Worm (Caenorhabditis elegans) whole organism, late embryonic: ENCODE results near the gene mre-11.

Source experiments
- elt-2 ChIP-seq: sonication (generic microtip); optimal IDR thresholded peaks from 2 replicates; lab custom pipeline; 2016; ENCODE audit warnings: missing genetic modification reagents, missing genetic modification characterization, missing compliant biosample characterization
- ref-2 ChIP-seq: sonication (generic microtip); optimal IDR thresholded peaks from 2 replicates; lab custom pipeline; 2016; ENCODE audit warnings: missing genetic modification characterization, missing compliant biosample characterization
- sox-4 ChIP-seq: sonication (generic microtip); optimal IDR thresholded peaks from 2 replicates; lab custom pipeline; 2017; ENCODE audit warnings: mild to moderate bottlenecking, missing genetic modification characterization, inconsistent platforms, missing compliant biosample characterization

DNA sequence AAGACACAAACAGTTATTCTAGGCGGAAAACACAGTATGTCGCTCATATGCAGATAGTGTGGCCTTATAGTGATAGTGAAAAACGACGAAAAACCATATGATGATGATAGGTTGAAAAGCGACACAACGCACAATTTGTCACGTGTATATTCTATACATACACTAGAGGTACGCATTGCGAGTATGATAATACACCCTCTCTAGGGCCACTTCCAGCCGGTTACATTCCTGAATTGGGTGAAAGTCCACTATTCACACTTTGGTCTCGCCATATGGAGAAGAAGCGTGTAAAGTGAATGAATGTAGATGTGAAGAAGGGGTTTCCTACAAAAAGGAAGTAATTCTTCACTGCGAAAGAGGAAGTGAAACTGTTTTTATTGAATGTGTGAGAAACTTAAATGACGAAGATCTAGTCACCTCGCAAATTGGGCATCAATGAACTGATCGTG, 7.2 kb downstream of the mre-11 start:
- TF ChIP-seq sox-4 (tag; lab: Kevin White, UChicago) (no peak), elt-2 (tag; lab: Kevin White, UChicago) (peak; percentile 45), ref-2 (no peak)
